Worm (Caenorhabditis elegans) whole organism, mixed stage, embryonic: Measurements from ENCODE around the gene akt-2.

Experiments
- M03D4.4 ChIP-seq: sonication (generic microtip); optimal IDR thresholded peaks from 2 replicates; lab custom pipeline; 2017; ENCODE audit warnings: mild to moderate bottlenecking, missing genetic modification characterization, missing compliant biosample characterization
- ces-1 ChIP-seq: fragments of 150-350 bp; optimal IDR thresholded peaks from 2 replicates; lab custom pipeline; 2014; ENCODE audit warnings: missing biosample characterization, missing genetic modification reagents, missing genetic modification characterization
- drap-1 ChIP-seq: fragments of 200-800 bp; sonication (Bioruptor generic); optimal IDR thresholded peaks from 3 replicates; lab custom pipeline; 2018; ENCODE audit warnings: mild to moderate bottlenecking, missing genetic modification characterization, missing compliant biosample characterization
- elt-1 ChIP-seq: sonication (generic microtip); optimal IDR thresholded peaks from 2 replicates; lab custom pipeline; 2017; ENCODE audit warnings: missing genetic modification characterization, mild to moderate bottlenecking, missing compliant biosample characterization, antibody characterized with exemption, moderate library complexity, borderline replicate concordance; ENCODE audit not compliant: insufficient read depth
- hlh-1 ChIP-seq: fragments of 150-350 bp; optimal IDR thresholded peaks from 2 replicates; lab custom pipeline; 2014; ENCODE audit warnings: missing biosample characterization, missing genetic modification reagents, missing genetic modification characterization
- lsy-2 ChIP-seq: fragments of 150-350 bp; optimal IDR thresholded peaks from 2 replicates; lab custom pipeline; 2014; ENCODE audit warnings: missing biosample characterization, missing genetic modification characterization
- nhr-237 ChIP-seq: fragments of 150-350 bp; optimal IDR thresholded peaks from 2 replicates; lab custom pipeline; 2014; ENCODE audit warnings: missing biosample characterization, missing genetic modification characterization
- nhr-28 ChIP-seq: fragments of 150-350 bp; optimal IDR thresholded peaks from 2 replicates; lab custom pipeline; 2014; ENCODE audit warnings: missing biosample characterization, missing genetic modification characterization
- nhr-76 ChIP-seq: sonication (generic microtip); optimal IDR thresholded peaks from 2 replicates; lab custom pipeline; 2017; ENCODE audit warnings: missing biosample characterization, missing genetic modification characterization
- snpc-4 ChIP-seq: fragments of 150-350 bp; optimal IDR thresholded peaks from 2 replicates; lab custom pipeline; 2014; ENCODE audit warnings: missing biosample characterization, missing genetic modification characterization
- unc-62 ChIP-seq: fragments of 150-350 bp; optimal IDR thresholded peaks from 2 replicates; lab custom pipeline; 2014; ENCODE audit warnings: missing biosample characterization, missing genetic modification reagents, missing genetic modification characterization
- zip-8 ChIP-seq: fragments of 150-350 bp; optimal IDR thresholded peaks from 2 replicates; lab custom pipeline; 2014; ENCODE audit warnings: missing biosample characterization, missing genetic modification characterization

Gene akt-2

ce11 chrX:14185631-14186030, 38.1 kb downstream of the akt-2 start:
- no peak for TF ChIP-seq lsy-2 (tag; lab: Kevin White, UChicago)
- TF ChIP-seq nhr-28: no peak

DNA sequence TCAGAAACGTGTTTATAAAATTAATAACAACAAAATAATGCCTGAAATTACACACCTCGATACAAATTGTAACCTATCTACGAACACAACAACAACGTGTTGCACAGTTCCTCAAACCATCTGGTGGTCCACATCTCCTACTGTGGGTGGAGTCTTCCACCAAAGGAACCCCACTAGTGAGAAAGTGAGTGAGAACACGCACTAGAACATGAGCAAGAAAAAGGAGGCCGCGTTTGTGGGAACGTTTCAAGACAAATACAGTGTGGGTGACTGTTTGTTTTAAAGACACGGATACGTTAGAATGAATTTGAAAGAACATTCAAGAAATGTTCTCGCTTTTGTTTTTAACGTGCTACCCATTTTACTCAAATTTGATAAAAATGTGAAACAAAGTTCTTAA, 39.0 kb downstream of the akt-2 start, which contains the start of gene ceh-36:
Gene ceh-36, minus strand, starts transcription at position 101 of the 400 bp plus-strand sequence.
- TF ChIP-seq ces-1: no peak

DNA sequence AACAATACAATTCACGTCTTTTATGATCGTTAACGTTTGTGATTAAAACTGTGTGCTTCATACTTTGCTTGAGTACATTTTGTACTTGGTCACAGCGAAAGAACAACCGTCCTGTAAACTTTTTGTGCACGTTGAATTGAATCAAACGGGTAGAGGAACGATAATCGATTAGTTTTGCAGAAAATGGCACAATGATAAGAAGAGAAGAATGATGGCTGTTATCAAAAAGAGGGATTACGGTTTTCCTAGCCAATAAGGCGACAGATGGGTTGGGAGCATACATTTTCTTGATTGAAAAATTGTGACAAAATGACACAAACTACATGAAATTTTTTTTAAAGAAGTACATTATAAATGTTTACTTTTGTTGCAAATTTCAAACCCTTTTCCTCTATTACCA, 46.8 kb downstream of the akt-2 start:
- TF ChIP-seq unc-62 (GFP tag; lab: Kevin White, UChicago) (no peak), elt-1 (tag; lab: Kevin White, UChicago) (no peak), M03D4.4 (no peak), nhr-76 (tag; lab: Kevin White, UChicago) (no peak), nhr-237 (tag; lab: Kevin White, UChicago) (no peak), snpc-4 (tag; lab: Kevin White, UChicago) (no peak), hlh-1 (tag; lab: Kevin White, UChicago) (no peak), zip-8 (no peak), drap-1 (no peak)
